Worm (Caenorhabditis elegans): ENCODE data around the gene srz-63.
A peak's percentile ranks its signal among the peaks of the same experiment; 100 is the strongest.

The srz-63 gene

DNA sequence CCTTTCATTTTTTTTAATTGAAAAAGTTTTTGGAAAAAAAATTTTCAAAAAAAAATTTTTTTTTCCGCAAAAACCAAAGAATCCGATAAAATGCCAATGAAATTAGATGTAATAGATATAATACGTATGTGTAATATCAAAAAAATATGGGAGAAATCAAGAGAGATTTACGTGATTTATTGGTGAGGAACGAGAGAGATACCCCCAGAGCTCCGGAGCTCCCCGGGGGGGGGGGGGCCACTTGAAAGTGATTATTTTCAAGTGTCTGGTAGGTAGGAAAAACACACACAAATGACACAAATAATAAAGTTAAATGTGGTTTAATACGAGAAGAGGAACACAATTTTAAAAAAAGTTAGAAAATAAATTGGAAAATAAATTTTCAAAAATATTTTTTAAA, 1.7 kb upstream of the srz-63 start, which contains the start of gene Y57G7A.11:
TSS of gene Y57G7A.11 (minus strand) at position 101 of the 400 bp plus-strand sequence.
- no peak for TF ChIP-seq tab-1 (GFP tag; IDR thresholded peaks at IDR 0.05)

DNA sequence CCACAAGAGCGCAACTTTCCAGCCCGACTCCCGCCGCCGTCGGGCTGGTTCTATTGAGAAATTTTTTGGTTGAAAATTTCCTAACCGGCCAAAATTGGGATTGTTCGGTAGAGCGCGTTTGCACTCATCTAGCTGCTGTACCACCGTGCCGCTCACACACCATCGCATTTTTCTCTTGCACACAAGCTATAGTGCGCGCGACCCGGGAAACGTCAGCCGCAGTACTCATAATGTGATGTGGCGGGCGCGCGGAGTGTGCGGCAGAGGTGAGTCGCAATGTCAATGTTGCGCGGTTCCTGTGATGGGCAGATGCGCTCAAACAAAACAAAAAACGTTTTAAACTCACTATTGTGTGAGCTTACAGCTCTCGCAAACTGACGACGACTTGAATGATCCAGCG, 6.5 kb downstream of the srz-63 start:
- TF ChIP-seq med-1 (GFP tag; optimal IDR thresholded peaks at IDR 0.05; ENCODE audit: insufficient read depth) (no peak), tab-1 (GFP tag; IDR thresholded peaks at IDR 0.05) (no peak), T22C8.4 (GFP tag; IDR thresholded peaks at IDR 0.05) (no peak), ztf-23 (GFP tag; IDR thresholded peaks at IDR 0.05) (no peak), ref-1 (GFP tag; conservative IDR thresholded peaks at IDR 0.05) (no peak), cog-1 (tag; optimal IDR thresholded peaks at IDR 0.05) (no peak), flt-1 (GFP tag; IDR thresholded peaks at IDR 0.05) (no peak), ztf-29 (GFP tag; IDR thresholded peaks at IDR 0.05) (no peak), klf-2 (GFP tag; conservative IDR thresholded peaks at IDR 0.05) (no peak)

DNA sequence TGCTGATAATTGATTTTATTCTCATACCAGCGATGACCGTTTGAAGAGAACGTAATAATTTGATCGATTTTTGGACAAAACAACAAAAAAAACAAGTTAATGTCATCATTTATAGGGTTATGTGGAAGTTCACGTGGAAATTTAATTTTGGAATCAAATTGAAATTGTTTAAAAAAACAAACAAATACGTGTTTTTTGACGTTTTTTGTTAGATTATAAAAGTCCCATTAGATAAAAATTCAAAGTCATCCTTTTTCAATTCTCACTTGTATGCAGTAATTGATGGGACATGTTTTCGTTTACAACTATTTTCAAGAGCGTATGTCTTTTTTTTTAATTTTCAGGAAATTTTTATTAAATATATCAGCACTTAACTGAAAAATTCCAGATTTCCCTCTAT, 7.1 kb downstream of the srz-63 start, which contains the start of the genes Y57G7A.6 and Y57G7A.3:
TSS of gene Y57G7A.6 (minus strand) at position 101 of the 400 bp plus-strand sequence.
TSS of gene Y57G7A.3 (plus strand) at position 269 of the 400 bp plus-strand sequence.
- TF ChIP-seq ztf-29 (GFP tag; IDR thresholded peaks at IDR 0.05), result no peak
- TF ChIP-seq klf-2 (GFP tag; conservative IDR thresholded peaks at IDR 0.05), result no peak
- no peak for TF ChIP-seq tab-1 (GFP tag; IDR thresholded peaks at IDR 0.05)
- no peak for TF ChIP-seq cog-1 (tag; optimal IDR thresholded peaks at IDR 0.05)
- no peak for TF ChIP-seq T22C8.4 (GFP tag; IDR thresholded peaks at IDR 0.05)
- no peak for TF ChIP-seq med-1 (GFP tag; optimal IDR thresholded peaks at IDR 0.05; ENCODE audit: insufficient read depth)
- TF ChIP-seq ztf-23 (GFP tag; IDR thresholded peaks at IDR 0.05), result no peak

DNA sequence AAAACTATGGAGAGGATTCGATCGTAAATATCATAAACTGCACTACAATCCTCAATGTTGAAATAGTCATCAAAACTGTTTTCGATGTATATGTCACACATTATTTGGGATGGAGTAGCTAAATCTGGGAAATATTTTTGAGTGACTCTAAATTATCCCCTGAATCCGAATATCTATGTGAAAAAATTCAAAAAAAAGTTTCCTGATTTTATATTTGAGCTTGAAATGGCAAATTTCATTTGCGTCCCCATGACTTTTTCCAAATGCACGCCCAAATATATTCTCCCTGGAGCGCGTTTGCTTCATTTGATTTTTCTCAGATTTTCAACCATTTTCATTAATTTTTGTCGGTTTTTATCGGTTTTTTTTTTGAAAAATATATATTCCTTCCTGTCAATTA, 14.7 kb downstream of the srz-63 start, which contains the start of gene srz-64:
TSS of gene srz-64 (minus strand) at position 101 of the 400 bp plus-strand sequence.
- no peak for TF ChIP-seq T22C8.4 (GFP tag; IDR thresholded peaks at IDR 0.05)

DNA sequence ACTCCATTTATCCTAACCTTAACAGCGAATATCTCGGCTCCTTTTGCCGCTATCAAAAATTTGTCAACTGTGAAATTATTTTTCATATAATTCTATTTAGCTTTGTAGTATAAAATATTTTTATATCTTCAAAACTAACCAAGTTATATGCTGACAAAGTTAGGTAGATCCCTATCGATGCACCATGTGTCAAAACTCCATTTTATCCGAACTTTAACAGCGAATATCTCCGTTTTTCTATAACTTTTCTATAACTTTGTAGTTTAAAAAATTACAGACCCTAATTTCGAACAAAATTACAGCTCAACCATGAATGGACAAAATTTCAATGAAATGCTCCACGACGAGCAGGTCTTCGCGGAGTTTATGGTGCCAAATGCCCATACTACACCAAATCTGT, 17.3 kb downstream of the srz-63 start, which contains the start of gene Y57G7A.2:
TSS of gene Y57G7A.2 (plus strand) at position 301 of the 400 bp plus-strand sequence.
- TF ChIP-seq cog-1 (tag; optimal IDR thresholded peaks at IDR 0.05) (no peak), ztf-23 (GFP tag; IDR thresholded peaks at IDR 0.05) (no peak), ref-1 (GFP tag; conservative IDR thresholded peaks at IDR 0.05) (no peak), T22C8.4 (GFP tag; IDR thresholded peaks at IDR 0.05) (no peak), med-1 (GFP tag; optimal IDR thresholded peaks at IDR 0.05; ENCODE audit: insufficient read depth) (no peak), klf-2 (GFP tag; conservative IDR thresholded peaks at IDR 0.05) (no peak), tab-1 (GFP tag; IDR thresholded peaks at IDR 0.05) (no peak), ztf-29 (GFP tag; IDR thresholded peaks at IDR 0.05) (no peak), flt-1 (GFP tag; IDR thresholded peaks at IDR 0.05) (no peak)

DNA sequence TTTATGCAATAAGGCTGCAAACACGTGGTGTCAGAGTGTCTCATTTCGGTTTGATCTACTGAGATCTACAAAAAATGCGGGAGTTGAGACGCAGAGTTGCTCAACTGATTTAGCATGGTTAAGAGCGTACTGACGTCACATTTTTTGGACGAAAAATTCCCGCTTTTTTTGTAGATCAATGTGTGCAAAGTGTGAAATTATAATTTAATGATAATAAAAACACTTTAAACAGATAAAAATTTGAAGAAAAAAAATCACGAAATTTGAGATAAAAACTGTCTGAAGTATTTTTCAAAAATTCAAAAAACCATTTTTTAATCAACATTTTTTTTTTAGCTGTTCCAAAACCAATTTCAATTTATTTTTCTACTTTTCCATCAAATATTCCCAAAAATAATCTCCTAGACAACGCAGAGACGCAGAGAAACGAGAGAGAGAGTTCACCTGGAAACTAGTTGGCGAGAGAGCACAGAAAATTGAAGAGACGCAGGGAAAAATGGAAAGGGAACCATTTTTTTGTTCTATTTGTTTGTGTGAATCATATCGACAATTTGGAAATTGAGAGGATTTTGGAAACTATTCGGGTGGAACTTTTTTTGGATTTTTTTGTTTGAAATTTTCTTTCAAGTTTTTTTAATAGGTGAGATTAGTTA, 18.7 kb downstream of the srz-63 start:
- TF ChIP-seq ztf-23 (GFP tag; IDR thresholded peaks at IDR 0.05) (no peak), tab-1 (GFP tag; IDR thresholded peaks at IDR 0.05) (no peak), med-1 (GFP tag; optimal IDR thresholded peaks at IDR 0.05; ENCODE audit: insufficient read depth) (no peak), ztf-29 (GFP tag; IDR thresholded peaks at IDR 0.05) (no peak), ref-1 (GFP tag; conservative IDR thresholded peaks at IDR 0.05) (no peak), klf-2 (GFP tag; conservative IDR thresholded peaks at IDR 0.05) (no peak), T22C8.4 (GFP tag; IDR thresholded peaks at IDR 0.05) (no peak), cog-1 (tag; optimal IDR thresholded peaks at IDR 0.05) (no peak), flt-1 (GFP tag; IDR thresholded peaks at IDR 0.05) (no peak)

DNA sequence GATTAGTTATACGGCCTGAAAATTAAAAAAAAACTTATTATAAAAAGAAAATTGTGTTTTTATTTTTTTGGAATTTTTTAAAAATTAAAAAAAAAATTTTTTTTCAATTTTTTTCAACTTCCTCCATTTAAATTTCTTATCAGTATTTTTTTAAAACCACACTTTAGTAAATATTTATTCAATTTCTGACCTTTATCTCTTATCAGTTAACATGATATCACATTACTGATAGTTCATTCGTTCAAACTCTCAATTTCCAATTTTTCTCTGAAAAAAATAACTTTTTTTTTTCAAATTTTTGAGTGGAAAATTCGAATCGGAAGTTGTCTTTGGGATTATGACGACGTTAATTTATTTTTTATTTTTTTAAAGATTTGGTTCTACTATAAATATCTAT, 19.2 kb downstream of the srz-63 start:
- TF ChIP-seq cog-1 (tag; optimal IDR thresholded peaks at IDR 0.05), result no peak
- TF ChIP-seq ref-1 (GFP tag; conservative IDR thresholded peaks at IDR 0.05), result no peak
- TF ChIP-seq T22C8.4 (GFP tag; IDR thresholded peaks at IDR 0.05), result no peak
- TF ChIP-seq ztf-29 (GFP tag; IDR thresholded peaks at IDR 0.05), result no peak
- TF ChIP-seq ztf-23 (GFP tag; IDR thresholded peaks at IDR 0.05), result no peak
- no peak for TF ChIP-seq med-1 (GFP tag; optimal IDR thresholded peaks at IDR 0.05; ENCODE audit: insufficient read depth)
- no peak for TF ChIP-seq flt-1 (GFP tag; IDR thresholded peaks at IDR 0.05)
- TF ChIP-seq klf-2 (GFP tag; conservative IDR thresholded peaks at IDR 0.05), result no peak
- TF ChIP-seq tab-1 (GFP tag; IDR thresholded peaks at IDR 0.05), result no peak

DNA sequence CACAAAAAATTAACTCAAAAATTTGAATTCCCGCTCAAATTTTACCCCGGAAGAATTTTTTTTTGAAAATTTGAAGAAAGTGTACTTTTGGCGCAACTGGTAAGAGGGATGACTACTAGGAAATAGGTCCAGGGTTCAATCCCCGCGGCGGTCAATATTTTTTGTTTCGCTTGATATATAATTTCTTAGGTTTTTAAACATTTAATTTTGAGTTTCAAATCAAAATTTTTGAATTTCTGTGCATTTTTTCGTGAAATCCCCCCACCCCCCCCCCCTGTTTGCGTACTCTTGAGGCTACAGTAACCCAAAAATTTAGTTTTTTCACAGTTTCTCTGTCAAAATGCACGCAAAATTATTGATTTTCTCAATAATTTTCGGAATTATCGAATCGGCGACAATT, 19.7 kb downstream of the srz-63 start, which contains the start of gene Y57G7A.1:
TSS of gene Y57G7A.1 (plus strand) at position 301 of the 400 bp plus-strand sequence.
- no peak for TF ChIP-seq T22C8.4 (GFP tag; IDR thresholded peaks at IDR 0.05)
- no peak for TF ChIP-seq ztf-23 (GFP tag; IDR thresholded peaks at IDR 0.05)
- no peak for TF ChIP-seq ztf-29 (GFP tag; IDR thresholded peaks at IDR 0.05)
- no peak for TF ChIP-seq ref-1 (GFP tag; conservative IDR thresholded peaks at IDR 0.05)
- no peak for TF ChIP-seq klf-2 (GFP tag; conservative IDR thresholded peaks at IDR 0.05)
- no peak for TF ChIP-seq cog-1 (tag; optimal IDR thresholded peaks at IDR 0.05)
- TF ChIP-seq flt-1 (GFP tag; IDR thresholded peaks at IDR 0.05), result no peak
- TF ChIP-seq tab-1 (GFP tag; IDR thresholded peaks at IDR 0.05), result no peak
- TF ChIP-seq med-1 (GFP tag; optimal IDR thresholded peaks at IDR 0.05; ENCODE audit: insufficient read depth), result no peak

DNA sequence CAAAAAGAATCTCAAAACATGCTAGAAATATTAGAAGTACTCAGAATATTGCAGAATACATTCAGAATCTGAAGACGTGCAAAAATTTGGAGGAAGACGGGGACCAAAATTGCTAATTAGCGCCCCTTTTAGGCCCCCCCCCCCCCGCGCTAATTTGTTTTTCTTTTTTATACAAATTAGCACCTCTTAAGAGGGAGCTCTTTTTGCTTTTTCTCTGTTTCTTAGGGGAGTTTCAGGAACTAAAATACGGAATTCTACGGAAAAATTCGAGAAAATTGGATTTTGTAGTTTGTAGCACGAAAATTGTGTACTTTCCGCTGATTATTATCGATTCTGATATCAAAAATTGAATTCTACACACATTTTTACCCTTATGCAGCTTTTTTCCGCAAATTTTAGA, 23.1 kb downstream of the srz-63 start, which contains the start of gene glb-31:
TSS of gene glb-31 (minus strand) at position 101 of the 400 bp plus-strand sequence.
- no peak for TF ChIP-seq med-1 (GFP tag; optimal IDR thresholded peaks at IDR 0.05; ENCODE audit: insufficient read depth)
- TF ChIP-seq ref-1 (GFP tag; conservative IDR thresholded peaks at IDR 0.05), result no peak
- TF ChIP-seq T22C8.4 (GFP tag; IDR thresholded peaks at IDR 0.05), result no peak
- no peak for TF ChIP-seq flt-1 (GFP tag; IDR thresholded peaks at IDR 0.05)
- TF ChIP-seq ztf-29 (GFP tag; IDR thresholded peaks at IDR 0.05), result no peak
- no peak for TF ChIP-seq klf-2 (GFP tag; conservative IDR thresholded peaks at IDR 0.05)
- no peak for TF ChIP-seq tab-1 (GFP tag; IDR thresholded peaks at IDR 0.05)
- no peak for TF ChIP-seq cog-1 (tag; optimal IDR thresholded peaks at IDR 0.05)
- no peak for TF ChIP-seq ztf-23 (GFP tag; IDR thresholded peaks at IDR 0.05)

DNA sequence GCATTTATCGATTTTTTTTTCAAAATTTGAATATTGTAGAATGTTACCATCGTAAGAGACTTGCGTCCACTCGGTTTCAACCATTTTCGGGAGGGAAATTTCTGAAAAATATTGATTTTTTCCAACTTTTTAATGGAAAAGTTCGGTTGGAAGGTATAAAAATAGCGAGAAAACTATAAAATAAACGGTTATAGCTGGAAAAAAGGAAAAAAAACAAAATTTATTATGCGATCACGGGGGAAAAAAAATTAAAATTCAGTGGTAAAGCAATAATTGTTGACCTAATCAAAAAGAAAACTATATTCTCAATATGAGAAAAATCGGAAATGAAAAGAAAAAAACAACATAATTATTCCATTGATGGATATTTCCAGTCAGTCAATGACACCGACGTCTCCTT, 27.6 kb downstream of the srz-63 start, which contains the start of gene emc-2:
TSS of gene emc-2 (minus strand) at position 101 of the 400 bp plus-strand sequence.
- TF ChIP-seq ztf-29 (GFP tag; IDR thresholded peaks at IDR 0.05) (no peak), T22C8.4 (GFP tag; IDR thresholded peaks at IDR 0.05) (0 out of 2 replicates have a peak, but pooled peaks have one; percentile 32), ref-1 (GFP tag; conservative IDR thresholded peaks at IDR 0.05) (no peak)

Measured in whole organism, midembryonic.